Worm (Caenorhabditis elegans) whole organism, L2 larva: ENCODE measurements around the gene Y43C5A.2.
A peak's percentile ranks its signal among the peaks of the same experiment; 100 is the strongest.

Experiments used
- C34F6.9 ChIP-seq: fragments of 150-350 bp; optimal IDR thresholded peaks from 2 replicates; lab custom pipeline; 2014; ENCODE audit warnings: missing biosample characterization, missing genetic modification characterization
- F13H6.1 ChIP-seq: sonication (generic microtip); optimal IDR thresholded peaks from 2 replicates; lab custom pipeline; 2016; ENCODE audit warnings: missing genetic modification characterization, missing compliant biosample characterization
- Y55F3AM.14 ChIP-seq: fragments of 200-800 bp; sonication (Bioruptor generic); optimal IDR thresholded peaks from 2 replicates; lab custom pipeline; 2018; ENCODE audit warnings: mild to moderate bottlenecking, missing genetic modification characterization, missing compliant biosample characterization
- ZK546.5 ChIP-seq: sonication (generic microtip); optimal IDR thresholded peaks from 2 replicates; lab custom pipeline; 2017; ENCODE audit warnings: missing biosample characterization, missing genetic modification characterization
- alr-1 ChIP-seq: fragments of 150-350 bp; optimal IDR thresholded peaks from 2 replicates; lab custom pipeline; 2014; ENCODE audit warnings: missing biosample characterization, missing genetic modification characterization
- aly-2 ChIP-seq: fragments of 150-350 bp; optimal IDR thresholded peaks from 2 replicates; lab custom pipeline; 2014; ENCODE audit warnings: missing biosample characterization, missing genetic modification characterization
- ama-1 ChIP-seq: fragments of 150-350 bp; optimal IDR thresholded peaks from 2 replicates; lab custom pipeline; 2018; ENCODE audit warnings: inconsistent platforms
- blmp-1 ChIP-seq: sonication (generic microtip); optimal IDR thresholded peaks from 2 replicates; lab custom pipeline; 2017; ENCODE audit warnings: missing genetic modification characterization, mild to moderate bottlenecking, missing compliant biosample characterization, antibody characterized with exemption, moderate library complexity; ENCODE audit not compliant: insufficient read depth
- ceh-16 ChIP-seq: fragments of 150-350 bp; optimal IDR thresholded peaks from 2 replicates; lab custom pipeline; 2014; ENCODE audit warnings: missing biosample characterization, missing genetic modification characterization
- ceh-82 ChIP-seq: fragments of 150-350 bp; optimal IDR thresholded peaks from 2 replicates; lab custom pipeline; 2014; ENCODE audit warnings: missing biosample characterization, missing genetic modification characterization
- crh-2 ChIP-seq: sonication (generic microtip); optimal IDR thresholded peaks from 2 replicates; lab custom pipeline; 2017; ENCODE audit warnings: missing biosample characterization, missing genetic modification characterization
- egl-27 ChIP-seq: sonication (generic microtip); optimal IDR thresholded peaks from 3 replicates; lab custom pipeline; 2017; ENCODE audit warnings: missing biosample characterization, missing genetic modification reagents, missing genetic modification characterization
- elt-1 ChIP-seq: fragments of 150-350 bp; optimal IDR thresholded peaks from 2 replicates; lab custom pipeline; 2014; ENCODE audit warnings: missing biosample characterization, missing genetic modification characterization
- elt-3 ChIP-seq: sonication (generic microtip); optimal IDR thresholded peaks from 2 replicates; lab custom pipeline; 2017; ENCODE audit warnings: missing biosample characterization, missing genetic modification characterization
- fos-1 ChIP-seq: fragments of 150-350 bp; optimal IDR thresholded peaks from 2 replicates; lab custom pipeline; 2014; ENCODE audit warnings: missing biosample characterization, missing genetic modification characterization
- gmeb-1 ChIP-seq: fragments of 150-350 bp; optimal IDR thresholded peaks from 2 replicates; lab custom pipeline; 2014; ENCODE audit warnings: missing biosample characterization, missing genetic modification characterization
- lin-13 ChIP-seq: fragments of 150-350 bp; optimal IDR thresholded peaks from 2 replicates; lab custom pipeline; 2014; ENCODE audit warnings: missing biosample characterization, missing genetic modification reagents, missing genetic modification characterization
- lsy-2 ChIP-seq, 2 experiments: fragments of 150-350 bp in 1 of 2; sonication (generic microtip) in 1 of 2; optimal IDR thresholded peaks; 2 replicates each; lab custom pipeline; 2014 to 2017; ENCODE audit warnings: missing biosample characterization in 2 of 2, missing genetic modification characterization in 2 of 2
- mab-5 ChIP-seq: fragments of 150-350 bp; optimal IDR thresholded peaks from 2 replicates; lab custom pipeline; 2014; ENCODE audit warnings: missing biosample characterization, missing genetic modification characterization
- mbf-1 ChIP-seq: sonication (generic microtip); optimal IDR thresholded peaks from 2 replicates; lab custom pipeline; 2017; ENCODE audit warnings: missing biosample characterization, missing genetic modification characterization
- mdl-1 ChIP-seq, 2 experiments: fragments of 150-350 bp in 1 of 2; sonication (generic microtip) in 1 of 2; optimal IDR thresholded peaks; 2 replicates each; lab custom pipeline; 2017; ENCODE audit warnings: missing biosample characterization in 2 of 2, missing genetic modification characterization in 2 of 2
- nhr-10 ChIP-seq: sonication (generic microtip); optimal IDR thresholded peaks from 2 replicates; lab custom pipeline; 2017; ENCODE audit warnings: missing biosample characterization, missing genetic modification characterization
- nhr-11 ChIP-seq: fragments of 150-350 bp; optimal IDR thresholded peaks from 2 replicates; lab custom pipeline; 2014; ENCODE audit warnings: missing biosample characterization, missing genetic modification characterization
- nhr-12 ChIP-seq: fragments of 150-350 bp; optimal IDR thresholded peaks from 2 replicates; lab custom pipeline; 2014; ENCODE audit warnings: missing biosample characterization, missing genetic modification characterization
- nhr-129 ChIP-seq: fragments of 150-350 bp; optimal IDR thresholded peaks from 2 replicates; lab custom pipeline; 2014; ENCODE audit warnings: missing biosample characterization, missing genetic modification characterization
- nhr-21 ChIP-seq: fragments of 150-350 bp; optimal IDR thresholded peaks from 2 replicates; lab custom pipeline; 2014; ENCODE audit warnings: missing biosample characterization, missing genetic modification characterization
- nhr-23 ChIP-seq: fragments of 150-350 bp; optimal IDR thresholded peaks from 2 replicates; lab custom pipeline; 2014; ENCODE audit warnings: missing biosample characterization, missing genetic modification reagents, missing genetic modification characterization
- nhr-237 ChIP-seq: fragments of 150-350 bp; optimal IDR thresholded peaks from 2 replicates; lab custom pipeline; 2014; ENCODE audit warnings: missing biosample characterization, missing genetic modification characterization
- nhr-25 ChIP-seq: fragments of 150-350 bp; sonication (generic microtip); optimal IDR thresholded peaks from 3 replicates; lab custom pipeline; 2014; ENCODE audit warnings: missing biosample characterization, missing genetic modification characterization
- nhr-6 ChIP-seq: fragments of 150-350 bp; optimal IDR thresholded peaks from 2 replicates; lab custom pipeline; 2014; ENCODE audit warnings: missing biosample characterization, missing genetic modification characterization
- nhr-77 ChIP-seq: fragments of 150-350 bp; optimal IDR thresholded peaks from 2 replicates; lab custom pipeline; 2014; ENCODE audit warnings: missing biosample characterization, missing genetic modification characterization
- peb-1 ChIP-seq: fragments of 150-350 bp; optimal IDR thresholded peaks from 2 replicates; lab custom pipeline; 2014; ENCODE audit warnings: missing biosample characterization, missing genetic modification characterization
- sem-4 ChIP-seq: fragments of 150-350 bp; optimal IDR thresholded peaks from 2 replicates; lab custom pipeline; 2014; ENCODE audit warnings: missing biosample characterization, missing genetic modification reagents, missing genetic modification characterization
- skn-1 ChIP-seq: sonication (generic microtip); optimal IDR thresholded peaks from 2 replicates; lab custom pipeline; 2017; ENCODE audit warnings: missing biosample characterization, missing genetic modification characterization
- sma-3 ChIP-seq: sonication (generic microtip); optimal IDR thresholded peaks from 2 replicates; lab custom pipeline; 2016; ENCODE audit warnings: missing genetic modification reagents, missing genetic modification characterization, missing compliant biosample characterization
- sma-9 ChIP-seq, 2 experiments: fragments of 150-350 bp in 1 of 2; sonication (generic microtip) in 1 of 2; optimal IDR thresholded peaks; 2 replicates each; lab custom pipeline; 2014 to 2016; ENCODE audit warnings: missing genetic modification characterization in 2 of 2, mild to moderate bottlenecking in 1 of 2, missing biosample characterization in 1 of 2, missing compliant biosample characterization in 1 of 2, missing genetic modification reagents in 1 of 2, moderate library complexity in 1 of 2
- snpc-4 ChIP-seq: fragments of 150-350 bp; optimal IDR thresholded peaks from 2 replicates; lab custom pipeline; 2014; ENCODE audit warnings: missing biosample characterization, missing genetic modification characterization
- unc-55 ChIP-seq: fragments of 150-350 bp; sonication (generic microtip); optimal IDR thresholded peaks from 3 replicates; lab custom pipeline; 2014; ENCODE audit warnings: missing biosample characterization, missing genetic modification reagents, missing genetic modification characterization
- unc-62 ChIP-seq: fragments of 150-350 bp; optimal IDR thresholded peaks from 2 replicates; lab custom pipeline; 2014; ENCODE audit warnings: missing biosample characterization, missing genetic modification reagents, missing genetic modification characterization
- zag-1 ChIP-seq: fragments of 150-350 bp; optimal IDR thresholded peaks from 2 replicates; lab custom pipeline; 2014; ENCODE audit warnings: missing biosample characterization, missing genetic modification characterization
- ztf-1 ChIP-seq: fragments of 200-800 bp; sonication (Bioruptor generic); conservative IDR thresholded peaks from 2 replicates; pipeline ENCODE4 v1.3.6; 2022; ENCODE audit warnings: missing genetic modification characterization, missing compliant biosample characterization
- ztf-11 ChIP-seq: sonication (generic microtip); optimal IDR thresholded peaks from 2 replicates; lab custom pipeline; 2017; ENCODE audit warnings: missing biosample characterization, missing genetic modification characterization
- ztf-4 ChIP-seq: fragments of 150-350 bp; optimal IDR thresholded peaks from 2 replicates; lab custom pipeline; 2014; ENCODE audit warnings: missing biosample characterization, missing genetic modification characterization

The Y43C5A.2 gene

DNA sequence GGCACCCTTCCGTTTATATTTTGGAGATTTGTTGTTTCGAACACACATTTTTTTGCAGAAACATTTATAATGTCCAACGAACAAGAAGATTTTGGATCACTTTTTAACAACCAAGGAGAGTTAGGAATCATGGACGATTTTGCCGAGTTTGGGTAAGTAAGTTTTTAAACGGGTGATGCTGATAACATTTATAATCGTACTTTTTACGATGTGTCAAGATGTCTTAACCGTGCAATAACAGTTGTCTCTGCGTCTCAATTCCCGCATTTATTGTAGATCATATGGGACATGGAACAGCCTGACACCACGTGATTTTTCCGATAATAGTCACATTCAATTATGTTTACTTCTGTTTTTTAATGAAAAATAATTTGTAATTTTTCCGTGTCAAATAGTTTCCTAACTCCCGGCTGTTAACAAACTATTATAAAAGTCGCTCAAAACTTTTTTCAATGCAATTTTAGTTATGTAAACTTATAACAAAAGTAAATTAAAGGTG is 19.1 kb upstream of the Y43C5A.2 start, which contains the start of gene daf-14:
TSS of gene daf-14 (plus strand) at position 51 of the 499 bp plus-strand sequence.
- TF ChIP-seq ceh-82 = no peak
- TF ChIP-seq gmeb-1 (tag; lab: Kevin White, UChicago) = peak; percentile 21
- peak; percentile 61 for TF ChIP-seq sma-3 (GFP tag; lab: Kevin White, UChicago)
- peak; percentile 81 for TF ChIP-seq sma-9 (GFP tag; optimal IDR thresholded peaks at IDR 0.05; lab: Kevin White, UChicago)
- no peak for TF ChIP-seq sma-9 (tag; optimal IDR thresholded peaks at IDR 0.05; lab: Kevin White, UChicago)
- no peak for TF ChIP-seq unc-55 (GFP tag; lab: Kevin White, UChicago)
- TF ChIP-seq crh-2 (tag; lab: Kevin White, UChicago) = peak; percentile 60
- TF ChIP-seq, all 48 proteins: peak for 4

ce11 chrIV:10251261-10251660 is 18.4 kb upstream of the Y43C5A.2 start:
- no peak for TF ChIP-seq ama-1 (lab: Kevin White, UChicago)
- TF ChIP-seq nhr-21 = peak; percentile 8
- no peak for TF ChIP-seq fos-1
- TF ChIP-seq sma-9 (GFP tag; optimal IDR thresholded peaks at IDR 0.05; lab: Kevin White, UChicago) = peak; percentile 30
- TF ChIP-seq sma-9 (tag; optimal IDR thresholded peaks at IDR 0.05; lab: Kevin White, UChicago) = no peak
- no peak for TF ChIP-seq nhr-6
- no peak for TF ChIP-seq sem-4 (tag; lab: Kevin White, UChicago)
- peak; percentile 24 for TF ChIP-seq crh-2 (tag; lab: Kevin White, UChicago)
- no peak for TF ChIP-seq nhr-11 (tag; lab: Kevin White, UChicago)

- TF ChIP-seq nhr-6 = no peak
- TF ChIP-seq, all 48 proteins: peak for 0
Measured at ce11 chrIV:10251764-10252163, 17.9 kb upstream of the Y43C5A.2 start.

ce11 chrIV:10252350-10252792 is 17.3 kb upstream of the Y43C5A.2 start:
- TF ChIP-seq ztf-1 (GFP tag; lab: Robert Waterston, UW) (no peak), ceh-82 (no peak), nhr-237 (tag; lab: Kevin White, UChicago) (no peak), crh-2 (tag; lab: Kevin White, UChicago) (peak; percentile 100), lin-13 (GFP tag; lab: Kevin White, UChicago) (peak; percentile 56), F13H6.1 (peak; percentile 96), ztf-4 (tag; lab: Kevin White, UChicago) (peak; percentile 69), sem-4 (tag; lab: Kevin White, UChicago) (peak; percentile 81), ZK546.5 (tag; lab: Kevin White, UChicago) (no peak), zag-1 (tag; lab: Kevin White, UChicago) (peak; percentile 87), unc-55 (GFP tag; lab: Kevin White, UChicago) (peak; percentile 89), skn-1 (peak; percentile 69), nhr-6 (peak; percentile 93), ceh-16 (tag; lab: Kevin White, UChicago) (peak; percentile 5), ama-1 (lab: Kevin White, UChicago) (peak; percentile 38), nhr-23 (no peak), nhr-77 (tag; lab: Kevin White, UChicago) (no peak), snpc-4 (peak; percentile 32), aly-2 (tag; lab: Kevin White, UChicago) (no peak), nhr-10 (tag; lab: Kevin White, UChicago) (peak; percentile 12), egl-27 (tag; lab: Kevin White, UChicago) (peak; percentile 89), mbf-1 (tag; lab: Kevin White, UChicago) (no peak), blmp-1 (tag; lab: Kevin White, UChicago) (peak; percentile 92), C34F6.9 (tag; lab: Kevin White, UChicago) (peak; percentile 98), ztf-11 (no peak), Y55F3AM.14 (peak; percentile 52), alr-1 (no peak), elt-1 (tag; lab: Kevin White, UChicago) (no peak), mdl-1 (tag; optimal IDR thresholded peaks at IDR 0.05; lab: Kevin White, UChicago) (peak; percentile 80 to 98), lsy-2 (tag; optimal IDR thresholded peaks at IDR 0.05; lab: Kevin White, UChicago) (peak; percentile 65 to 92), gmeb-1 (tag; lab: Kevin White, UChicago) (peak; percentile 78), nhr-11 (tag; lab: Kevin White, UChicago) (peak; percentile 31), sma-9 (GFP tag; optimal IDR thresholded peaks at IDR 0.05; lab: Kevin White, UChicago) (peak; percentile 97), sma-9 (tag; optimal IDR thresholded peaks at IDR 0.05; lab: Kevin White, UChicago) (no peak), sma-3 (GFP tag; lab: Kevin White, UChicago) (peak; percentile 87), elt-3 (no peak), unc-62 (GFP tag; lab: Kevin White, UChicago) (peak; percentile 73), nhr-12 (tag; lab: Kevin White, UChicago) (peak; percentile 33), nhr-25 (tag; lab: Kevin White, UChicago) (peak; percentile 7), nhr-129 (tag; lab: Kevin White, UChicago) (peak; percentile 96), nhr-21 (peak; percentile 83), mab-5 (peak; percentile 75), peb-1 (tag; lab: Kevin White, UChicago) (no peak), fos-1 (peak; percentile 81)
